Worm (Caenorhabditis elegans): ENCODE results near the gene Y6G8.8.

- TF ChIP-seq him-1 (tag; optimal IDR thresholded peaks at IDR 0.05) (no peak), dao-5 (tag; optimal IDR thresholded peaks at IDR 0.05) (no peak), W03F9.2 (tag; optimal IDR thresholded peaks at IDR 0.05) (no peak)
Measured at ce11 chrV:17624906-17625305, 4.5 kb downstream of the Y6G8.8 start, which contains the start of gene F57G4.11.

Data from whole organism, L4/young adult.